Worm (Caenorhabditis elegans): ENCODE measurements around the gene ttr-37.

The ttr-37 gene

DNA sequence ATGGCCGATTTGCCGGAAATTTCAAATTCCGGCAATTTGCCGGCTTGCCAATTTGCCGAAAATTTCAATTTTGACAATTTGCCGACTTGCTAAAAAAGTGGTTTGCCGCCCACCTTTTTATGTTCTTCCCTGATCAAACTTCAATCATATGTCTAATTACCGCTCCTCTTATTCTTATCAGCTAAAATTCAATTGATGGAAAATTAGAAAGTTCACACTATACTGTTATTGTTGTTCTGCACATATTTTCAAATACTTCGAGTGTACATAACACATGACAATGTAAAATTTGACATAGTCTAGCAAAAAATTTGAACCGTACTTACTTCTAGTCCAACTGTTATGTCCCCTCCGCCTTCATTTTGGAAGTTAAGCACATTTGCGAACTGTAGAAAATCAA lies 859 bp upstream of the ttr-37 start:
- TF ChIP-seq lsy-2 (tag; optimal IDR thresholded peaks at IDR 0.05), result no peak
- TF ChIP-seq bed-3 (GFP tag; optimal IDR thresholded peaks at IDR 0.05), result no peak
- TF ChIP-seq ceh-43 (GFP tag; optimal IDR thresholded peaks at IDR 0.05), result no peak
- no peak for TF ChIP-seq cnd-1 (tag; optimal IDR thresholded peaks at IDR 0.05)
- TF ChIP-seq mab-5 (tag; optimal IDR thresholded peaks at IDR 0.05), result no peak
- no peak for TF ChIP-seq M03D4.4 (tag; optimal IDR thresholded peaks at IDR 0.05)
- TF ChIP-seq unc-62 (GFP tag; optimal IDR thresholded peaks at IDR 0.05), result no peak
- TF ChIP-seq unc-120 (tag; optimal IDR thresholded peaks at IDR 0.05; ENCODE audit: poor library complexity, severe bottlenecking), result no peak
- no peak for TF ChIP-seq ztf-11 (tag; optimal IDR thresholded peaks at IDR 0.05)
- no peak for TF ChIP-seq blmp-1 (tag; optimal IDR thresholded peaks at IDR 0.05)

DNA sequence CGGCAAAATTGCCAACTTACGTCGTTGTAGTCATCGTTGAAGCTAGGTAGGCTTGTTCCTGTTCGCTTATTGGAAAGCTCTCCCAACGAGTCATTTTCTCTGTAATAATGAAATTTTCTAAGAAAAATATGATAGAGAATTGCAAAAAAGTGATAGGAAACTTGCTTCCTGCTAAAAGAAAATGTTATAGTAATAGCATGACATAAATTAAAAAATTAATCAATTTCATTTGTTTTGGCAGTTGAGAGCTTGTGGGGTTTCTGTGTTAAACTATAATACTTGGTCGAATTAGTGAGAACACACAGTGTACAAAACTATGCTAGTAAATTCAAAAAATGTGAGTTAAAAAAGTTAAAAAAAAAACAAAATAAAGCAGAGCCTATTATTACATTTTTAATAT lies 7.1 kb downstream of the ttr-37 start, which contains the start of gene F21E9.2:
Gene F21E9.2, minus strand, starts transcription at position 101 of the 400 bp plus-strand sequence.
- TF ChIP-seq flh-1 (GFP tag; optimal IDR thresholded peaks at IDR 0.05), result no peak
- TF ChIP-seq nhr-28 (tag; optimal IDR thresholded peaks at IDR 0.05), result no peak
- no peak for TF ChIP-seq unc-39 (tag; optimal IDR thresholded peaks at IDR 0.05)
- no peak for TF ChIP-seq unc-62 (GFP tag; optimal IDR thresholded peaks at IDR 0.05)
- no peak for TF ChIP-seq nhr-76 (tag; optimal IDR thresholded peaks at IDR 0.05)
- TF ChIP-seq cnd-1 (tag; optimal IDR thresholded peaks at IDR 0.05), result no peak
- no peak for TF ChIP-seq unc-120 (tag; optimal IDR thresholded peaks at IDR 0.05; ENCODE audit: poor library complexity, severe bottlenecking)
- no peak for TF ChIP-seq pha-4 (tag; optimal IDR thresholded peaks at IDR 0.05)
- no peak for TF ChIP-seq elt-3 (tag; optimal IDR thresholded peaks at IDR 0.05)
- TF ChIP-seq mep-1 (tag; optimal IDR thresholded peaks at IDR 0.05), result no peak
- no peak for TF ChIP-seq ham-2 (GFP tag; optimal IDR thresholded peaks at IDR 0.05)
- TF ChIP-seq ceh-43 (GFP tag; optimal IDR thresholded peaks at IDR 0.05), result no peak

DNA sequence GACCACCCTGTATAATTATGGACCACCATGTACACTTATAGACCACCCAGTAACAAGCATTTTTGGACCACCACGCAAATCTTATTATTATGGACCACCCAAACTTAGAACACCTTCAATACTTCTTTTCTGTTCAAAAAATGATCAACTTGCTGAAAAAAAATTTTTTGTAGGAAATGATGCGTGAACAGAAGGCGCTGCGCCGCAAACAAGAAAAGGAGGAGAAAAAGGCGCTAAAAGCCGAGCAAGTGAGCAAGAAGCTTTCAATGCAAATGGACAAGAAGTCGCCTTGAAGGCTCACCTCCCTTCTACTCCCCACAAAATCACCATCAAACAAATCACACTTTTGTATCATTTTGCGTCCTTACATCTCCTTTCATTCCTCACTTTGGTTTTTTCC lies 9.8 kb downstream of the ttr-37 start:
- no peak for TF ChIP-seq sem-2 (GFP tag; optimal IDR thresholded peaks at IDR 0.05)
- TF ChIP-seq nhr-76 (tag; optimal IDR thresholded peaks at IDR 0.05), result no peak
- no peak for TF ChIP-seq ces-1 (GFP tag; optimal IDR thresholded peaks at IDR 0.05)
- no peak for TF ChIP-seq flh-1 (GFP tag; optimal IDR thresholded peaks at IDR 0.05)
- no peak for TF ChIP-seq unc-39 (tag; optimal IDR thresholded peaks at IDR 0.05)
- no peak for TF ChIP-seq ceh-83 (GFP tag; optimal IDR thresholded peaks at IDR 0.05)
- TF ChIP-seq hlh-1 (tag; optimal IDR thresholded peaks at IDR 0.05), result no peak
- no peak for TF ChIP-seq lsy-2 (tag; optimal IDR thresholded peaks at IDR 0.05)
- no peak for TF ChIP-seq unc-120 (tag; optimal IDR thresholded peaks at IDR 0.05; ENCODE audit: poor library complexity, severe bottlenecking)
- TF ChIP-seq bed-3 (GFP tag; optimal IDR thresholded peaks at IDR 0.05), result no peak

DNA sequence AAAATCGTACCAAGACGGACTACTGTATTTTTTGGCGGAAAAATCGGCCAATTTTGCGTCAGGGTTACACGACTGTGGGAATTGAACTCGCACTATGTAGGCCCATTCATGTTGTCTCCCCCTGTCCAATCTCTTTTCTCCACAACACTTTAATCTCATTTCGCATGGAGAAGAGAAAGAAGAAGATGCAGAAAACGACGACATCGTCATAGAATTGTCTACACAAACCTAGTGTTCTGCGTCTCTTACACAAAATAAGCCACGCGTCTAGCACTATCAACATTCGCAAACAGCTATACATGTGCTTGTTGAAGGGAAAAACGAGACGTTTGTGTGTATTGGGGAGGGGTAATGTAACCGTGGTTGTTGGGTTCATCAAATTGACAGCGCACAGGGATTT lies 14.0 kb downstream of the ttr-37 start:
- TF ChIP-seq ham-2 (GFP tag; optimal IDR thresholded peaks at IDR 0.05), result peak; percentile 53
- TF ChIP-seq mep-1 (tag; optimal IDR thresholded peaks at IDR 0.05), result peak; percentile 84
- TF ChIP-seq unc-62 (GFP tag; optimal IDR thresholded peaks at IDR 0.05), result peak; percentile 10
- peak; percentile 99 for TF ChIP-seq ces-1 (GFP tag; optimal IDR thresholded peaks at IDR 0.05)
- TF ChIP-seq mls-2 (tag; optimal IDR thresholded peaks at IDR 0.05), result peak; percentile 8
- no peak for TF ChIP-seq nhr-12 (tag; optimal IDR thresholded peaks at IDR 0.05)
- peak; percentile 47 for TF ChIP-seq sptf-1 (tag; optimal IDR thresholded peaks at IDR 0.05)
- TF ChIP-seq lin-13 (tag; optimal IDR thresholded peaks at IDR 0.05), result no peak
- no peak for TF ChIP-seq elt-1 (tag; optimal IDR thresholded peaks at IDR 0.05; ENCODE audit: borderline replicate concordance, insufficient read depth)
- TF ChIP-seq drap-1 (GFP tag; optimal IDR thresholded peaks at IDR 0.05), result peak; percentile 46
- TF ChIP-seq lsy-2 (tag; optimal IDR thresholded peaks at IDR 0.05), result peak; percentile 25
- no peak for TF ChIP-seq unc-120 (tag; optimal IDR thresholded peaks at IDR 0.05; ENCODE audit: poor library complexity, severe bottlenecking)
- peak; percentile 91 for TF ChIP-seq nhr-237 (tag; optimal IDR thresholded peaks at IDR 0.05)
- no peak for TF ChIP-seq flh-1 (GFP tag; optimal IDR thresholded peaks at IDR 0.05)
- peak; percentile 29 for TF ChIP-seq mab-5 (tag; optimal IDR thresholded peaks at IDR 0.05)

DNA sequence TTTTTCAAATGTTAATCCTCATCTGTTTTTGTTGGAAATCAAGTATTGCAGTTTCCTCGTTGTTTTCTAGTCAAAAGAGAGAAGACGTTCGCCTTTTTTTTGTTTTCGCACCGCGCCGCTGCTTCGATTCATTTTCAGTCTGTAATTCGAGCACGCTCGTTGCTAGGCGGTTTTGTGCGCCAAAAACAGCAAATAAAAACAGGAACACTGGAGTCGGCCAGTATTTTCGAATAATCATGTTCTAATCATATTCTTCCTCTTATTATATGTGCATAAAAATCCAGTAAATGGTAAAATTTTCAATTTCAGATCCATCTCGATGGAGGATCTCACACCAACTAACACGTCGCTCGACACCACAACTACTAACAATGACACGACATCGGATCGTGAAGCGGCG lies 15.9 kb downstream of the ttr-37 start, which contains the start of gene pdk-1:
Gene pdk-1, plus strand, starts transcription at position 301 of the 400 bp plus-strand sequence.
- TF ChIP-seq ham-2 (GFP tag; optimal IDR thresholded peaks at IDR 0.05), result no peak
- TF ChIP-seq ceh-83 (GFP tag; optimal IDR thresholded peaks at IDR 0.05), result no peak
- TF ChIP-seq nhr-2 (tag; optimal IDR thresholded peaks at IDR 0.05), result no peak
- TF ChIP-seq ceh-43 (GFP tag; optimal IDR thresholded peaks at IDR 0.05), result no peak
- TF ChIP-seq mls-2 (tag; optimal IDR thresholded peaks at IDR 0.05), result no peak
- no peak for TF ChIP-seq mep-1 (tag; optimal IDR thresholded peaks at IDR 0.05)
- TF ChIP-seq hlh-1 (tag; optimal IDR thresholded peaks at IDR 0.05), result no peak
- TF ChIP-seq mab-5 (tag; optimal IDR thresholded peaks at IDR 0.05), result no peak
- no peak for TF ChIP-seq bed-3 (GFP tag; optimal IDR thresholded peaks at IDR 0.05)
- no peak for TF ChIP-seq lsy-2 (tag; optimal IDR thresholded peaks at IDR 0.05)
- no peak for TF ChIP-seq unc-62 (GFP tag; optimal IDR thresholded peaks at IDR 0.05)
- TF ChIP-seq nhr-237 (tag; optimal IDR thresholded peaks at IDR 0.05), result no peak
- TF ChIP-seq unc-39 (tag; optimal IDR thresholded peaks at IDR 0.05), result no peak

Data from whole organism, mixed stage, embryonic.